Fruit fly (Drosophila melanogaster) whole organism, pupa: ENCODE measurements around the gene mmm.

ENCODE experiments used
- CG10348 ChIP-seq: fragments of 200-800 bp; sonication (Bioruptor generic); IDR thresholded peaks from 2 replicates; pipeline ENCODE4 v1.3.6; 2022; ENCODE audit warnings: missing biosample characterization, missing genetic modification characterization
- CG12605 ChIP-seq: fragments of 200-800 bp; sonication (Bioruptor generic); IDR thresholded peaks from 2 replicates; pipeline ENCODE4 v1.3.6; 2022; ENCODE audit warnings: missing biosample characterization, missing genetic modification characterization
- CG13204 ChIP-seq: fragments of 200-800 bp; sonication (Bioruptor generic); optimal IDR thresholded peaks from 2 replicates; lab custom pipeline; 2018; ENCODE audit warnings: missing biosample characterization, mild to moderate bottlenecking, missing genetic modification characterization, moderate library complexity
- CG14655 ChIP-seq: fragments of 200-800 bp; sonication (Bioruptor generic); optimal IDR thresholded peaks from 3 replicates; lab custom pipeline; 2017; ENCODE audit warnings: mild to moderate bottlenecking, missing biosample characterization, missing genetic modification reagents, missing genetic modification characterization
- CG15710 ChIP-seq: fragments of 200-800 bp; sonication (Bioruptor generic); optimal IDR thresholded peaks from 2 replicates; lab custom pipeline; 2018; ENCODE audit warnings: missing biosample characterization, mild to moderate bottlenecking, missing genetic modification characterization, moderate library complexity
- CG17806 ChIP-seq: fragments of 200-800 bp; sonication (Bioruptor generic); optimal IDR thresholded peaks from 2 replicates; lab custom pipeline; 2018; ENCODE audit warnings: missing biosample characterization, mild to moderate bottlenecking, missing genetic modification characterization, moderate library complexity
- CG32121 ChIP-seq: fragments of 200-800 bp; sonication (Bioruptor generic); IDR thresholded peaks from 2 replicates; pipeline ENCODE4 v1.3.6; 2022; ENCODE audit warnings: missing biosample characterization, missing genetic modification characterization
- CG34367 ChIP-seq: fragments of 200-800 bp; sonication (Bioruptor generic); optimal IDR thresholded peaks from 2 replicates; lab custom pipeline; 2018; ENCODE audit warnings: missing biosample characterization, mild to moderate bottlenecking, missing genetic modification characterization
- CG4496 ChIP-seq: fragments of 200-800 bp; sonication (Bioruptor generic); IDR thresholded peaks from 3 replicates; pipeline ENCODE4 v1.3.6; 2022; ENCODE audit warnings: missing biosample characterization, missing genetic modification characterization
- CG8159 ChIP-seq: fragments of 200-800 bp; sonication (Bioruptor generic); optimal IDR thresholded peaks from 3 replicates; lab custom pipeline; 2018; ENCODE audit warnings: missing biosample characterization, mild to moderate bottlenecking, missing genetic modification characterization, moderate library complexity
- CG8301 ChIP-seq: fragments of 200-800 bp; sonication (Bioruptor generic); optimal IDR thresholded peaks from 2 replicates; lab custom pipeline; 2018; ENCODE audit warnings: missing biosample characterization, mild to moderate bottlenecking, missing genetic modification characterization
- CG9948 ChIP-seq: fragments of 200-800 bp; sonication (Bioruptor generic); optimal IDR thresholded peaks from 2 replicates; lab custom pipeline; 2018; ENCODE audit warnings: missing biosample characterization, mild to moderate bottlenecking, missing genetic modification characterization, moderate library complexity
- D1 ChIP-seq: fragments of 200-800 bp; sonication (Bioruptor generic); optimal IDR thresholded peaks from 2 replicates; lab custom pipeline; 2018; ENCODE audit warnings: missing biosample characterization, mild to moderate bottlenecking, missing genetic modification characterization, moderate library complexity
- EcR ChIP-seq: fragments of 200-800 bp; sonication (Bioruptor generic); optimal IDR thresholded peaks from 3 replicates; lab custom pipeline; 2019; ENCODE audit warnings: missing biosample characterization, missing genetic modification characterization, mild to moderate bottlenecking, moderate library complexity, missing genetic modification reagents
- Ets98B ChIP-seq: fragments of 200-800 bp; sonication (Bioruptor generic); IDR thresholded peaks from 2 replicates; pipeline ENCODE4 v1.3.6; 2022; ENCODE audit warnings: missing biosample characterization, missing genetic modification characterization
- Pif1A ChIP-seq: fragments of 200-800 bp; sonication (Bioruptor generic); optimal IDR thresholded peaks from 3 replicates; lab custom pipeline; 2016; ENCODE audit warnings: missing biosample characterization, missing genetic modification characterization
- Pif1B ChIP-seq: fragments of 200-800 bp; sonication (Bioruptor generic); optimal IDR thresholded peaks from 3 replicates; lab custom pipeline; 2016; ENCODE audit warnings: missing biosample characterization, missing genetic modification characterization
- Snoo ChIP-seq: fragments of 200-800 bp; sonication (Bioruptor generic); optimal IDR thresholded peaks from 3 replicates; lab custom pipeline; 2017; ENCODE audit warnings: missing biosample characterization, mild to moderate bottlenecking, missing genetic modification characterization, inconsistent platforms
- fd96Ca ChIP-seq: fragments of 200-800 bp; sonication (Bioruptor generic); IDR thresholded peaks from 3 replicates; pipeline ENCODE4 v1.3.6; 2022; ENCODE audit warnings: missing biosample characterization, missing genetic modification characterization
- gl ChIP-seq: fragments of 200-800 bp; sonication (Bioruptor generic); optimal IDR thresholded peaks from 2 replicates; lab custom pipeline; 2018; ENCODE audit warnings: missing biosample characterization, mild to moderate bottlenecking, missing genetic modification characterization
- rn ChIP-seq: fragments of 200-800 bp; sonication (Bioruptor generic); IDR thresholded peaks from 2 replicates; pipeline ENCODE4 v1.3.6; 2022; ENCODE audit warnings: missing biosample characterization, missing genetic modification characterization

Gene mmm

DNA sequence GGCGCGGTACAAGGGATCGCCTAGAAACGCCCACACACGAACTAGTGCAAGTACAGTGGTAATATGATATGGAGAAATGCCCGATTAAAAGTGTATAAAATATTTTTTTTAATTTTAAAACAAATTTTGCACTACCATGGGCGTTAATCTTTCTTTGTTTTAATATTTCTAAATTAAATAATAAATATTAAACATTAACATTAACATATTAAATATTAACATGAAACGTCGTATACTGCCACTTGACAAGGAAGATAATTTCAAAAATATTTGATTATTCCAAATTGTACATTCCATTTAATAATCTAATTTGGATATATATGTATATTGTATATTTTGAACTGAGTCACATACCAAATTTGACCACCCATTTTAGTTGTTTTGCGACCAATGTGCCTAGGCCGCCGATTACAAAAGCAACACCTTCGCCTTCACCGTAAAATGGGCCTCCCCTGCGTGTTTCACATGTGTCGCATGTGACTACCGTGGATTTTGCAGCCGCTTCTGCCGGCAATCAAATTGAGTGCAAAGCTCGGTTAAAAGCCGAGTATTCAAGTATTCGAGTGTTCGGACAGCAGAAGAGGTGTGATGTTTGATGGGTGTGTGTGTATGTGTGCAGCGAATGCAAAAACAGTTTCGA, 9.0 kb downstream of the mmm start:
- TF ChIP-seq Pif1B (GFP tag; lab: Kevin White, UChicago) (peak; percentile 2), gl (no peak), CG8159 (tag; lab: Kevin White, UChicago) (peak; percentile 69), CG13204 (no peak), CG10348 (GFP tag; lab: Robert Waterston, UW) (no peak), CG8301 (tag; lab: Kevin White, UChicago) (peak; percentile 33), CG34367 (tag; lab: Kevin White, UChicago) (peak; percentile 20), EcR (no peak), D1 (tag; lab: Kevin White, UChicago) (no peak), Snoo (tag; lab: Kevin White, UChicago) (no peak), fd96Ca (GFP tag; lab: Robert Waterston, UW) (no peak), CG15710 (tag; lab: Kevin White, UChicago) (peak; percentile 50), CG12605 (GFP tag; lab: Robert Waterston, UW) (no peak), rn (no peak), Pif1A (GFP tag; lab: Kevin White, UChicago) (peak; percentile 24), CG4496 (no peak; the same call in 2 of the 3 replicates), CG17806 (tag; lab: Kevin White, UChicago) (peak; percentile 58), CG14655 (peak; percentile 61), Ets98B (GFP tag; lab: Robert Waterston, UW) (no peak; the same call in 1 of the 2 replicates), CG9948 (tag; lab: Kevin White, UChicago) (peak; percentile 74), CG32121 (GFP tag; lab: Robert Waterston, UW) (no peak; the same call in 1 of the 2 replicates)

DNA sequence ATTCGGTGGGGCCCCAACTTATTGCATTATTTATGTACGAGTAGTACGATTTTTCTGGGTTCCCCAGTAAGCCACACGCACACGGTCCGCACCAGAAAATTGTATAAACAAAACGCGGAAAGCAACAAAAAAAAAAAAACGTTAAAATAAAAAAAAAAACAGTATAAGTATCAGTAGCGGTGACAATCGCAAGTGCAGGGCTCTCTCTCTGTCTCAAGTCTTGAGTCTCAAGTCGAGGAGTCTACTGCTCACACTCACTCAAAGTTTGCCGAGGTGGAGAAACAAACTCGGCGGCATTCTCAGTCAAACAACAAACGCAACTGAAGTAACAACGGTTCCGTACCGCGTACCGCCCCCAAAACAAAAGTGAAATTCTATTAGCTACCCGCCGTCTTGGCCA, 9.5 kb downstream of the mmm start, which contains the start of gene Pura:
Gene Pura, plus strand, starts transcription at position 301 of the 400 bp plus-strand sequence.
- TF ChIP-seq CG4496 = 0 out of 3 replicates have a peak, but pooled peaks have one; percentile 8
- no peak for TF ChIP-seq Snoo (tag; lab: Kevin White, UChicago)
- TF ChIP-seq CG9948 (tag; lab: Kevin White, UChicago) = no peak

DNA sequence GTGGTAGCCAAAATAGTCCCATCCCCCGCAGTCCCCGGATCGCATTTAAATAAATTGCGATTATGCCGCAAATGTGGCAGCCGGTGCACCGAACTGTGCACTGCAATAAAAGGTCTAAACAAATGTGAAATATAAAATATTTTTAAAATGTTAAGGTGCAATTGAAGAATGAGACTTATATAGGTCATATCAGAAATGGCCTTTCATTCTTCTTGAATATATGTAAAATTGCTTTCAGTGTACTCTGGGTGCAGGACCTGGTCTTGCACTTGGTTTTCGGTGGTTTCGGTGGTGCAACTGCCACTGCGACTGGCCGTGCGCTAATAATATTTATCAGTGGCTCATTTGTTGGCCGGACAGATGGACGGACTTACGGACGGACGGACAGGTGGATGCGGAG, 15.1 kb downstream of the mmm start:
- TF ChIP-seq Pif1A (GFP tag; lab: Kevin White, UChicago) (peak; percentile 29), Pif1B (GFP tag; lab: Kevin White, UChicago) (peak; percentile 21), fd96Ca (GFP tag; lab: Robert Waterston, UW) (peak; percentile 61), CG9948 (tag; lab: Kevin White, UChicago) (no peak), CG32121 (GFP tag; lab: Robert Waterston, UW) (peak; percentile 78), CG8159 (tag; lab: Kevin White, UChicago) (peak; percentile 28), CG13204 (no peak), Ets98B (GFP tag; lab: Robert Waterston, UW) (peak; percentile 77), EcR (no peak), gl (no peak), CG17806 (tag; lab: Kevin White, UChicago) (peak; percentile 26), CG14655 (peak; percentile 35), CG4496 (peak; percentile 73; the same call in 2 of the 3 replicates), Snoo (tag; lab: Kevin White, UChicago) (no peak), CG12605 (GFP tag; lab: Robert Waterston, UW) (0 out of 2 replicates have a peak, but pooled peaks have one; percentile 10), D1 (tag; lab: Kevin White, UChicago) (no peak), rn (peak; percentile 28; the same call in 1 of the 2 replicates), CG10348 (GFP tag; lab: Robert Waterston, UW) (no peak), CG34367 (tag; lab: Kevin White, UChicago) (no peak), CG15710 (tag; lab: Kevin White, UChicago) (no peak), CG8301 (tag; lab: Kevin White, UChicago) (peak; percentile 12)

DNA sequence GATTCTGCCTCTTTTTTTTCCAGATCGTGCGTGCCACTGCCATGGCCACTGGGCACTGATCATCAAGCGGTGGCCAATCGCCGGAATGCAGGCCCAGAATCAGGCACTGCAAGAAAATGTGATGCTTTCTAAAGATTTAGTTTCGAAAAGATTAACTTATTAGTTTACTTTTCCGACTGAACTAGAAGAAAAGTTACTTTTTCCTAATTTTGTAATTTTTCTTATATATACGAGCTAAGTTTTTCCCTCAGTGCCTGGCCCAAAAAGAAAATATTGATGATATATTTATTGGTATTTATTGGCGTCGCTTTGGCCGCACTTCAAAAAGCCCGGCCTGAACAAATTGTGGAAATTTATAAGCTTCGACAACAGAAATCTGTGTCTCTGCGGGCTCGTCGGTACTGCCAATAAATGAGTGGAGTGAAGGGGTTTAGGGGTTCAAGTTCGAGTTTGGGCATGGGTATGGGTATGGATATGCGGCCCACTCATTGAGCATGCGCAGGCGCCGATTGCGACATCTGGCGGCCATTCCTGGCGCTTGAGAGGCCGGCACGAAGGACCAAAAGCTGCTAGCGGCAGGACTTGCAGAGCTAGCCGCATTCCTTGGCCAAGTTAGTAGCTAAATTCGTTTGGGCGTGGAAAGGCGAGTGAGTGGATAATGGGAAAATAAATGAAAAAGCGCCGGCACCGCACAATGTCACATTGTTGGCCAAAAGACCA, 18.0 kb downstream of the mmm start:
- peak; percentile 41 for TF ChIP-seq CG14655
- no peak for TF ChIP-seq Ets98B (GFP tag; lab: Robert Waterston, UW)
- no peak for TF ChIP-seq CG32121 (GFP tag; lab: Robert Waterston, UW)
- no peak for TF ChIP-seq rn
- peak; percentile 62 for TF ChIP-seq Snoo (tag; lab: Kevin White, UChicago)
- no peak for TF ChIP-seq EcR
- peak; percentile 65 for TF ChIP-seq CG15710 (tag; lab: Kevin White, UChicago)
- peak; percentile 34 for TF ChIP-seq CG8301 (tag; lab: Kevin White, UChicago)
- peak; percentile 71 for TF ChIP-seq Pif1A (GFP tag; lab: Kevin White, UChicago)
- peak; percentile 56 for TF ChIP-seq CG34367 (tag; lab: Kevin White, UChicago)
- peak; percentile 36 for TF ChIP-seq Pif1B (GFP tag; lab: Kevin White, UChicago)
- no peak for TF ChIP-seq CG10348 (GFP tag; lab: Robert Waterston, UW)
- peak; percentile 73 for TF ChIP-seq CG8159 (tag; lab: Kevin White, UChicago)
- peak; percentile 17; the same call in 1 of the 2 replicates for TF ChIP-seq CG12605 (GFP tag; lab: Robert Waterston, UW)
- peak; percentile 20 for TF ChIP-seq gl
- TF ChIP-seq CG9948 (tag; lab: Kevin White, UChicago) = peak; percentile 52
- TF ChIP-seq CG17806 (tag; lab: Kevin White, UChicago) = peak; percentile 66
- no peak for TF ChIP-seq D1 (tag; lab: Kevin White, UChicago)
- peak; percentile 36; the same call in 1 of the 3 replicates for TF ChIP-seq fd96Ca (GFP tag; lab: Robert Waterston, UW)
- TF ChIP-seq CG13204 = no peak
- TF ChIP-seq CG4496 = 0 out of 3 replicates have a peak, but pooled peaks have one; percentile 18

DNA sequence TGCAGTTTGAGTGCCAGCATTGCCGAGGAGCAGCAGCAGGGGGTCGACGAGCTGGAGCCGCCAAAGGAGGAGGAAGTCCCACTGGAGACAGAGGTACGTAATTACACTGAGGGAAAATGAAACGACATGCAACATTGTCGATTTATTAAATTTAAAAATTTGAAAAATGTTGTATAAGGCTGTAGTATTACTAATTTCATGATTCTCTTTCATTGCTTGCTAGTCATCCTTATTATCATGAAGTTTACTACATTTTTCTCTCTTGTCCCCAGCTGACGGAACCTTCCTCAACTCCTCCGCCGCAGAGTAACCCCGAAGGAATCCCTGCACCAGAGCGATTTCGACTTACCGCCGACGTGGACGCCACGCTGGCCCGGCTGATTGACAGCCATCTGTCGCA, 20.1 kb downstream of the mmm start:
- TF ChIP-seq gl = no peak
- TF ChIP-seq CG4496 = no peak; the same call in 2 of the 3 replicates
- no peak for TF ChIP-seq CG12605 (GFP tag; lab: Robert Waterston, UW)
- peak; percentile 32 for TF ChIP-seq Pif1A (GFP tag; lab: Kevin White, UChicago)
- no peak for TF ChIP-seq D1 (tag; lab: Kevin White, UChicago)
- TF ChIP-seq CG8301 (tag; lab: Kevin White, UChicago) = peak; percentile 8
- TF ChIP-seq Pif1B (GFP tag; lab: Kevin White, UChicago) = no peak
- no peak for TF ChIP-seq EcR
- TF ChIP-seq fd96Ca (GFP tag; lab: Robert Waterston, UW) = no peak
- TF ChIP-seq rn = no peak
- peak; percentile 49 for TF ChIP-seq CG8159 (tag; lab: Kevin White, UChicago)
- peak; percentile 43 for TF ChIP-seq CG17806 (tag; lab: Kevin White, UChicago)
- no peak for TF ChIP-seq CG32121 (GFP tag; lab: Robert Waterston, UW)
- TF ChIP-seq CG9948 (tag; lab: Kevin White, UChicago) = peak; percentile 54
- TF ChIP-seq CG34367 (tag; lab: Kevin White, UChicago) = peak; percentile 19
- no peak for TF ChIP-seq CG10348 (GFP tag; lab: Robert Waterston, UW)
- TF ChIP-seq CG13204 = no peak
- TF ChIP-seq CG15710 (tag; lab: Kevin White, UChicago) = peak; percentile 23
- TF ChIP-seq Ets98B (GFP tag; lab: Robert Waterston, UW) = no peak
- TF ChIP-seq Snoo (tag; lab: Kevin White, UChicago) = no peak
- TF ChIP-seq CG14655 = peak; percentile 46
- TF ChIP-seq, all 21 proteins: peak for 8
